Fruit fly (Drosophila melanogaster) whole organism, adult: ENCODE results near the gene PIG-B.

ENCODE experiments used
- CG11617 ChIP-seq: fragments of 200-800 bp; sonication (Bioruptor generic); optimal IDR thresholded peaks from 2 replicates; lab custom pipeline; 2017; ENCODE audit warnings: mild to moderate bottlenecking, missing biosample characterization, missing genetic modification reagents, missing genetic modification characterization
- CG1620 ChIP-seq: fragments of 200-800 bp; sonication (Bioruptor generic); optimal IDR thresholded peaks from 2 replicates; lab custom pipeline; 2016; ENCODE audit warnings: missing biosample characterization, missing genetic modification characterization
- CG33017 ChIP-seq: fragments of 200-800 bp; sonication (Bioruptor generic); optimal IDR thresholded peaks from 2 replicates; lab custom pipeline; 2018; ENCODE audit warnings: missing biosample characterization, mild to moderate bottlenecking, missing genetic modification characterization, moderate library complexity
- CG7045 ChIP-seq: fragments of 200-800 bp; sonication (Bioruptor generic); optimal IDR thresholded peaks from 2 replicates; lab custom pipeline; 2017; ENCODE audit warnings: missing biosample characterization, mild to moderate bottlenecking, missing genetic modification characterization
- CG7101 ChIP-seq: fragments of 200-800 bp; sonication (Bioruptor generic); optimal IDR thresholded peaks from 2 replicates; lab custom pipeline; 2018; ENCODE audit warnings: missing biosample characterization, mild to moderate bottlenecking, missing genetic modification characterization, moderate library complexity
- Hr96 ChIP-seq: fragments of 200-800 bp; sonication (Bioruptor generic); optimal IDR thresholded peaks from 2 replicates; lab custom pipeline; 2016; ENCODE audit warnings: missing biosample characterization, missing genetic modification characterization
- Mnt ChIP-seq: fragments of 200-800 bp; sonication (Bioruptor generic); optimal IDR thresholded peaks from 2 replicates; lab custom pipeline; 2016; ENCODE audit warnings: missing biosample characterization, mild to moderate bottlenecking, missing genetic modification characterization
- bab1 ChIP-seq: fragments of 200-800 bp; sonication (Bioruptor generic); optimal IDR thresholded peaks from 3 replicates; lab custom pipeline; 2019; ENCODE audit warnings: missing biosample characterization, mild to moderate bottlenecking, missing genetic modification characterization, moderate library complexity
- cnc ChIP-seq, 2 experiments: fragments of >200 bp; optimal IDR thresholded peaks; 2 replicates each; lab custom pipeline; 2017
- kay ChIP-seq: fragments of 200-800 bp; sonication (Bioruptor generic); peaks from one replicate; lab custom pipeline; 2016; ENCODE audit warnings: missing biosample characterization, missing genetic modification characterization, borderline replicate concordance
- pad ChIP-seq: fragments of 200-800 bp; sonication (Bioruptor generic); optimal IDR thresholded peaks from 3 replicates; lab custom pipeline; 2017; ENCODE audit warnings: missing biosample characterization, missing genetic modification characterization, mild to moderate bottlenecking, moderate library complexity, missing genetic modification reagents
- toe ChIP-seq: fragments of 200-800 bp; sonication (Bioruptor generic); optimal IDR thresholded peaks from 2 replicates; lab custom pipeline; 2016; ENCODE audit warnings: missing biosample characterization, missing genetic modification characterization

- TF ChIP-seq bab1 (GFP tag; lab: Kevin White, UChicago) (no peak), CG33017 (tag; lab: Kevin White, UChicago) (no peak), toe (no peak), kay (peak; percentile 28), CG11617 (GFP tag; lab: Kevin White, UChicago) (no peak), CG7101 (no peak), Hr96 (GFP tag; lab: Kevin White, UChicago) (no peak), pad (no peak), CG1620 (GFP tag; lab: Kevin White, UChicago) (no peak), cnc (optimal IDR thresholded peaks at IDR 0.05; lab: Kevin White, UChicago) (no peak), Mnt (GFP tag; lab: Kevin White, UChicago) (no peak), CG7045 (no peak)
Observed at dm6 chr3L:3798488-3798887, 12.6 kb upstream of the PIG-B start.
